Fruit fly (Drosophila melanogaster): Measurements from ENCODE around the gene Eaf6.

Gene Eaf6

DNA sequence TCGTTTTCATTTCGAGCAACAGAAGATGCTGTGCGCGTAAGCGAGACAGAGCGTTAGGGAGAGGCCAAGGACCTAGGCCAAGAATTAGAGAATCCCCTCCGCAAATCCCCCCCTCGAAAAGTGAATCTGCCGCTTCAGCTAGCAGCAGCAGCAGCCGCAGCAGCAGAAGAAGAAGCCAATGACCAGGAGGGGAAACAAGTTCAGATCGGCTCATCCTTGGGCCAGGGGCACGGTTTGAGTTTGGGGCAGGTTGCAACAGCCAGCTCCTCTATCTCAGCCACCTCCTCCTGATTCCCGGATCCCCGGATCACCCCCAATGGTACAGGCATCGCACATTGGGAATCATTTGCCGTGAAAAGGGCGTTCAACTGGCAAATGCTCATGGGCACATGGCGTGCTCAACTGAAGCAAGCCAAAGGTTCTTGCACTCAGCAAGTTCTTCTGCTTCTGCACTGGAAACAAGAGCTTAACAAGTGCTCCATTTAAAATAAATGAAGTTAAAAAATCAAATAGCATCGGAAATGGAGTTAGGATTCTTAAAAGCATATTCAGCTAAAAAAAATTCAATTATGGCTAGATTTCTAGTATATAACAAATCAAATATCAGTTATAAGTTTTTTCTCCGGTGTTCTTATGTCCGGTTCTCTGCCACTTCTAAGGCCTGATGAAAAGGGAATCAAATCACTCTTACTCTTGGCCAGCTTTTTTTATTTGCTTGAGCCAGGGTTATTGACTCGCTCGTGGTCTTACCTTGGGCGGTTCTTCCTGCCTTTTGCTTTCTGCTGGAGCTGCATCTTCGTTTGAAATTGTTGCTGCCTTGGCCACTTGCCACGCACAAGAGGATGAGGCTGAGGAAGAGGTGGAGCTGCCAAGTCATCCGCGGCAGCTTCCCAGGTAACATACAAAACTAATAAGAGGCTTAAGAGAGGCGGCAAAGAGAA lies 25.4 kb upstream of the Eaf6 start (continued):
- TF ChIP-seq fd3F (GFP tag; optimal IDR thresholded peaks at IDR 0.05) (no peak), pita (GFP tag; optimal IDR thresholded peaks at IDR 0.05) (no peak), Nf-YB (GFP tag; optimal IDR thresholded peaks at IDR 0.05) (no peak), Drgx (GFP tag; IDR thresholded peaks at IDR 0.05) (peak; percentile 51), tin (GFP tag; optimal IDR thresholded peaks at IDR 0.05) (no peak), Lpt (GFP tag; optimal IDR thresholded peaks at IDR 0.05) (no peak), NC2α (GFP tag; optimal IDR thresholded peaks at IDR 0.05) (no peak), Xrp1 (GFP tag; IDR thresholded peaks at IDR 0.05) (peak; percentile 56), dimm (GFP tag; IDR thresholded peaks at IDR 0.05) (no peak), CG7928 (GFP tag; optimal IDR thresholded peaks at IDR 0.05) (no peak), CG10267 (tag; optimal IDR thresholded peaks at IDR 0.05) (peak; percentile 3), Ssrp (tag; optimal IDR thresholded peaks at IDR 0.05) (no peak), ab (GFP tag; optimal IDR thresholded peaks at IDR 0.05) (no peak), ci (GFP tag; IDR thresholded peaks at IDR 0.05) (no peak), grau (tag; optimal IDR thresholded peaks at IDR 0.05) (no peak), CG6272 (GFP tag; IDR thresholded peaks at IDR 0.05) (no peak), Blimp-1 (GFP tag; optimal IDR thresholded peaks at IDR 0.05) (peak; percentile 94), CG2678 (tag; optimal IDR thresholded peaks at IDR 0.05) (no peak), CG2202 (tag; optimal IDR thresholded peaks at IDR 0.05) (no peak), wdn (GFP tag; IDR thresholded peaks at IDR 0.05) (no peak), HmgD (GFP tag; optimal IDR thresholded peaks at IDR 0.05) (no peak), Six4 (GFP tag; optimal IDR thresholded peaks at IDR 0.05) (no peak), CG4360 (GFP tag; IDR thresholded peaks at IDR 0.05) (no peak), CG6813 (GFP tag; optimal IDR thresholded peaks at IDR 0.05) (no peak), CG13775 (GFP tag; optimal IDR thresholded peaks at IDR 0.05) (no peak), CG6254 (GFP tag; optimal IDR thresholded peaks at IDR 0.05) (no peak), Atf6 (GFP tag; IDR thresholded peaks at IDR 0.05) (no peak), CG17829 (tag; optimal IDR thresholded peaks at IDR 0.05) (peak; percentile 15), gro (GFP tag; optimal IDR thresholded peaks at IDR 0.05) (no peak), salm (tag; optimal IDR thresholded peaks at IDR 0.05) (no peak), CG1602 (GFP tag; optimal IDR thresholded peaks at IDR 0.05) (no peak), zen2 (GFP tag; IDR thresholded peaks at IDR 0.05; ENCODE audit: partially characterized antibody) (no peak), CG9817 (tag; optimal IDR thresholded peaks at IDR 0.05) (no peak), CG5180 (GFP tag; optimal IDR thresholded peaks at IDR 0.05) (no peak), trem (tag; optimal IDR thresholded peaks at IDR 0.05) (peak; percentile 17), CG14441 (GFP tag; IDR thresholded peaks at IDR 0.05) (no peak), lmd (GFP tag; IDR thresholded peaks at IDR 0.05) (no peak), Ets65A (GFP tag) (peak; percentile 86), maf-S (GFP tag; optimal IDR thresholded peaks at IDR 0.05) (no peak), zen (tag; optimal IDR thresholded peaks at IDR 0.05) (no peak), wor (GFP tag; IDR thresholded peaks at IDR 0.05) (no peak), sens (GFP tag) (peak; percentile 88), aop (GFP tag; IDR thresholded peaks at IDR 0.05) (no peak), CG18262 (tag; optimal IDR thresholded peaks at IDR 0.05) (peak; percentile 34), exex (tag; optimal IDR thresholded peaks at IDR 0.05) (no peak), Tbp (GFP tag; optimal IDR thresholded peaks at IDR 0.05) (no peak), CG14965 (GFP tag; optimal IDR thresholded peaks at IDR 0.05; ENCODE audit: borderline replicate concordance) (no peak), CG1647 (GFP tag; optimal IDR thresholded peaks at IDR 0.05) (no peak), HmgZ (tag; optimal IDR thresholded peaks at IDR 0.05) (no peak), Dfd (GFP tag; optimal IDR thresholded peaks at IDR 0.05) (no peak)
